Worm (Caenorhabditis elegans): Measurements from ENCODE around the gene best-18.

The best-18 gene

ce11 chrIII:10201235-10201634 lies 11.0 kb upstream of the best-18 start, which contains the start of the genes T20G5.13 and T20G5.12:
T20G5.13 (minus strand) TSS chrIII:10201335.
T20G5.12 (plus strand) TSS chrIII:10201604.
- TF ChIP-seq nhr-237 (tag; optimal IDR thresholded peaks at IDR 0.05): no peak
- TF ChIP-seq ces-1 (GFP tag; optimal IDR thresholded peaks at IDR 0.05): no peak
- TF ChIP-seq dsc-1 (tag; optimal IDR thresholded peaks at IDR 0.05): no peak
- no peak for TF ChIP-seq nhr-28 (tag; optimal IDR thresholded peaks at IDR 0.05)
- TF ChIP-seq pax-3 (tag; optimal IDR thresholded peaks at IDR 0.05): no peak
- TF ChIP-seq tbx-2 (tag; optimal IDR thresholded peaks at IDR 0.05): no peak
- no peak for TF ChIP-seq nhr-85 (tag)
- no peak for TF ChIP-seq pqm-1 (tag; optimal IDR thresholded peaks at IDR 0.05)
- no peak for TF ChIP-seq nhr-84 (tag; optimal IDR thresholded peaks at IDR 0.05)
- TF ChIP-seq rnt-1 (tag; optimal IDR thresholded peaks at IDR 0.05): no peak
- no peak for TF ChIP-seq nhr-90 (tag; optimal IDR thresholded peaks at IDR 0.05; ENCODE audit: poor library complexity)
- no peak for TF ChIP-seq nhr-20 (tag; optimal IDR thresholded peaks at IDR 0.05)
- no peak for TF ChIP-seq ets-5 (GFP tag; IDR thresholded peaks at IDR 0.05)
- no peak for TF ChIP-seq nhr-12 (tag; optimal IDR thresholded peaks at IDR 0.05)
- TF ChIP-seq nhr-11 (tag; optimal IDR thresholded peaks at IDR 0.05): no peak

- TF ChIP-seq nhr-20 (tag; optimal IDR thresholded peaks at IDR 0.05) (no peak), skn-1 (tag; optimal IDR thresholded peaks at IDR 0.05) (peak; percentile 50), efl-3 (GFP tag; optimal IDR thresholded peaks at IDR 0.05) (no peak), C16A3.4 (tag; optimal IDR thresholded peaks at IDR 0.05) (no peak), efl-1 (optimal IDR thresholded peaks at IDR 0.05) (no peak), efl-1 (GFP tag; optimal IDR thresholded peaks at IDR 0.05 in 1 of 2) (peak in 1 of 2 experiments; percentile 6), fkh-8 (tag; optimal IDR thresholded peaks at IDR 0.05) (no peak), jun-1 (tag; optimal IDR thresholded peaks at IDR 0.05) (no peak), elt-3 (tag; optimal IDR thresholded peaks at IDR 0.05) (no peak), sox-4 (tag; optimal IDR thresholded peaks at IDR 0.05) (no peak), nhr-77 (tag; optimal IDR thresholded peaks at IDR 0.05) (no peak), F16B12.6 (tag; optimal IDR thresholded peaks at IDR 0.05) (no peak), mep-1 (tag; optimal IDR thresholded peaks at IDR 0.05) (no peak), nhr-11 (tag; optimal IDR thresholded peaks at IDR 0.05) (no peak), zip-4 (GFP tag; optimal IDR thresholded peaks at IDR 0.05) (peak; percentile 90), dsc-1 (tag; optimal IDR thresholded peaks at IDR 0.05) (no peak), lin-39 (tag; optimal IDR thresholded peaks at IDR 0.05) (no peak), mdl-1 (tag; optimal IDR thresholded peaks at IDR 0.05) (no peak), ets-5 (GFP tag; IDR thresholded peaks at IDR 0.05) (no peak), nhr-19 (GFP tag; conservative IDR thresholded peaks at IDR 0.05) (no peak)
These were observed 9.8 kb upstream of the best-18 start for ce11 chrIII:10202391-10202790.

- TF ChIP-seq C16A3.4 (tag; optimal IDR thresholded peaks at IDR 0.05): peak; percentile 19
- TF ChIP-seq ceh-82 (tag; optimal IDR thresholded peaks at IDR 0.05): peak in 1 of 3 experiments; percentile 57
- TF ChIP-seq nhr-85 (tag): peak; percentile 48
- TF ChIP-seq skn-1 (tag; optimal IDR thresholded peaks at IDR 0.05): peak; percentile 12
- peak; percentile 2 for TF ChIP-seq vab-15 (tag; optimal IDR thresholded peaks at IDR 0.05)
- TF ChIP-seq ets-5 (GFP tag; IDR thresholded peaks at IDR 0.05): no peak
- no peak for TF ChIP-seq ceh-63 (GFP tag; optimal IDR thresholded peaks at IDR 0.05)
- TF ChIP-seq fos-1 (tag; optimal IDR thresholded peaks at IDR 0.05): no peak
- no peak for TF ChIP-seq snpc-4 (tag; optimal IDR thresholded peaks at IDR 0.05)
- peak in 1 of 2 experiments; percentile 71 for TF ChIP-seq lsy-2 (tag; optimal IDR thresholded peaks at IDR 0.05)
- peak; percentile 17 to 51 (median 30) for TF ChIP-seq dpl-1 (GFP tag; optimal IDR thresholded peaks at IDR 0.05)
- peak; percentile 70 for TF ChIP-seq lin-15B (tag; optimal IDR thresholded peaks at IDR 0.05)
- TF ChIP-seq nhr-47 (tag; optimal IDR thresholded peaks at IDR 0.05): peak; percentile 12
- TF ChIP-seq efl-1 (optimal IDR thresholded peaks at IDR 0.05): peak; percentile 26 to 35
- peak in 1 of 2 experiments; percentile 43 for TF ChIP-seq efl-1 (GFP tag; optimal IDR thresholded peaks at IDR 0.05 in 1 of 2)
- no peak for TF ChIP-seq ces-1 (GFP tag; optimal IDR thresholded peaks at IDR 0.05)
- peak; percentile 17 for TF ChIP-seq nhr-71 (tag; optimal IDR thresholded peaks at IDR 0.05)
- peak; percentile 45 to 57 for TF ChIP-seq lin-35 (GFP tag; optimal IDR thresholded peaks at IDR 0.05)
- TF ChIP-seq mdl-1 (tag; optimal IDR thresholded peaks at IDR 0.05): peak in 1 of 2 experiments; percentile 18
These were observed 9.0 kb upstream of the best-18 start, which contains the start of gene chc-1 for ce11 chrIII:10202894-10203871. chc-1 (plus strand) TSS chrIII:10203821.

Measured in whole organism, L1 larva.